Worm (Caenorhabditis elegans) whole organism, late embryonic: ENCODE measurements around the gene kcnl-3.

Experiments used
- C08G9.2 ChIP-seq: sonication (generic microtip); optimal IDR thresholded peaks from 2 replicates; lab custom pipeline; 2016; ENCODE audit warnings: mild to moderate bottlenecking, missing genetic modification characterization, moderate library complexity, missing compliant biosample characterization
- C38D4.7 ChIP-seq: fragments of 200-800 bp; sonication (Bioruptor generic); optimal IDR thresholded peaks from 2 replicates; lab custom pipeline; 2018; ENCODE audit warnings: mild to moderate bottlenecking, missing genetic modification characterization, moderate library complexity, missing compliant biosample characterization
- F13H6.1 ChIP-seq: sonication (generic microtip); optimal IDR thresholded peaks from 2 replicates; lab custom pipeline; 2016; ENCODE audit warnings: missing genetic modification characterization, missing compliant biosample characterization
- K02D7.2 ChIP-seq: sonication (generic microtip); optimal IDR thresholded peaks from 2 replicates; lab custom pipeline; 2017; ENCODE audit warnings: mild to moderate bottlenecking, missing genetic modification characterization, missing compliant biosample characterization
- K09A11.1 ChIP-seq: sonication (generic microtip); optimal IDR thresholded peaks from 2 replicates; lab custom pipeline; 2017; ENCODE audit warnings: antibody characterized with exemption, mild to moderate bottlenecking, missing genetic modification characterization, missing compliant biosample characterization; ENCODE audit not compliant: insufficient read depth
- Y22D7AL.16 ChIP-seq: sonication (generic microtip); optimal IDR thresholded peaks from 2 replicates; lab custom pipeline; 2016; ENCODE audit warnings: missing genetic modification characterization, missing compliant biosample characterization
- ahr-1 ChIP-seq: sonication (generic microtip); optimal IDR thresholded peaks from 2 replicates; lab custom pipeline; 2016; ENCODE audit warnings: missing genetic modification characterization, missing compliant biosample characterization
- ama-1 ChIP-seq: fragments of 150-350 bp; optimal IDR thresholded peaks from 2 replicates; lab custom pipeline; 2014
- ceh-14 ChIP-seq: sonication (generic microtip); optimal IDR thresholded peaks from 2 replicates; lab custom pipeline; 2016; ENCODE audit warnings: missing genotype, missing genetic modification characterization, missing compliant biosample characterization
- ceh-19 ChIP-seq: fragments of 200-800 bp; sonication (Bioruptor generic); optimal IDR thresholded peaks from 2 replicates; lab custom pipeline; 2018; ENCODE audit warnings: mild to moderate bottlenecking, missing genetic modification characterization, missing compliant biosample characterization
- ceh-2 ChIP-seq: sonication (generic microtip); optimal IDR thresholded peaks from 2 replicates; lab custom pipeline; 2016; ENCODE audit warnings: missing genotype, missing genetic modification characterization, missing compliant biosample characterization
- ceh-24 ChIP-seq: sonication (generic microtip); optimal IDR thresholded peaks from 2 replicates; lab custom pipeline; 2016; ENCODE audit warnings: mild to moderate bottlenecking, missing genetic modification characterization, missing compliant biosample characterization
- ceh-30 ChIP-seq: fragments of 150-350 bp; optimal IDR thresholded peaks from 2 replicates; lab custom pipeline; 2014; ENCODE audit warnings: missing biosample characterization, missing genetic modification characterization
- ceh-31 ChIP-seq: sonication (generic microtip); optimal IDR thresholded peaks from 2 replicates; lab custom pipeline; 2016; ENCODE audit warnings: missing genetic modification characterization, missing compliant biosample characterization
- ceh-45 ChIP-seq: fragments of 200-800 bp; sonication (Bioruptor generic); IDR thresholded peaks from 2 replicates; pipeline ENCODE4 v1.3.6; 2022; ENCODE audit warnings: missing genetic modification reagents, missing genetic modification characterization, missing compliant biosample characterization
- ceh-48 ChIP-seq: sonication (generic microtip); optimal IDR thresholded peaks from 2 replicates; lab custom pipeline; 2016; ENCODE audit warnings: missing genetic modification characterization, inconsistent platforms, missing compliant biosample characterization
- ceh-6 ChIP-seq: fragments of 200-800 bp; sonication (Bioruptor generic); optimal IDR thresholded peaks from 2 replicates; lab custom pipeline; 2018; ENCODE audit warnings: mild to moderate bottlenecking, missing genetic modification characterization, missing compliant biosample characterization
- che-1 ChIP-seq: sonication (generic microtip); optimal IDR thresholded peaks from 2 replicates; lab custom pipeline; 2016; ENCODE audit warnings: mild to moderate bottlenecking, missing genetic modification characterization, missing compliant biosample characterization
- dmd-4 ChIP-seq: sonication (generic microtip); optimal IDR thresholded peaks from 2 replicates; lab custom pipeline; 2016; ENCODE audit warnings: borderline replicate concordance, missing genetic modification characterization, missing compliant biosample characterization
- dve-1 ChIP-seq: sonication (generic microtip); optimal IDR thresholded peaks from 2 replicates; lab custom pipeline; 2017; ENCODE audit warnings: antibody characterized with exemption, mild to moderate bottlenecking, missing genetic modification characterization, missing compliant biosample characterization
- elt-2 ChIP-seq: sonication (generic microtip); optimal IDR thresholded peaks from 2 replicates; lab custom pipeline; 2016; ENCODE audit warnings: missing genetic modification reagents, missing genetic modification characterization, missing compliant biosample characterization
- elt-4 ChIP-seq: sonication (generic microtip); optimal IDR thresholded peaks from 2 replicates; lab custom pipeline; 2016; ENCODE audit warnings: missing genetic modification characterization, missing compliant biosample characterization
- ets-4 ChIP-seq: sonication (generic microtip); optimal IDR thresholded peaks from 2 replicates; lab custom pipeline; 2016; ENCODE audit warnings: missing genetic modification characterization, missing compliant biosample characterization
- eyg-1 ChIP-seq: sonication (generic microtip); optimal IDR thresholded peaks from 2 replicates; lab custom pipeline; 2016; ENCODE audit warnings: missing genotype, missing genetic modification characterization, missing compliant biosample characterization
- fkh-10 ChIP-seq: fragments of 150-350 bp; optimal IDR thresholded peaks from 2 replicates; lab custom pipeline; 2014; ENCODE audit warnings: missing biosample characterization, missing genetic modification reagents, missing genetic modification characterization
- fkh-6 ChIP-seq: sonication (generic microtip); optimal IDR thresholded peaks from 2 replicates; lab custom pipeline; 2016; ENCODE audit warnings: missing genetic modification characterization, missing compliant biosample characterization
- hlh-13 ChIP-seq: fragments of 200-800 bp; sonication (Bioruptor generic); optimal IDR thresholded peaks from 2 replicates; lab custom pipeline; 2018; ENCODE audit warnings: mild to moderate bottlenecking, missing genetic modification characterization, missing compliant biosample characterization
- hlh-15 ChIP-seq: sonication (generic microtip); optimal IDR thresholded peaks from 2 replicates; lab custom pipeline; 2016; ENCODE audit warnings: missing genetic modification characterization, missing compliant biosample characterization
- hlh-30 ChIP-seq: sonication (generic microtip); optimal IDR thresholded peaks from 2 replicates; lab custom pipeline; 2017; ENCODE audit warnings: antibody characterized with exemption, missing genetic modification characterization, missing compliant biosample characterization; ENCODE audit not compliant: insufficient read depth
- hlh-8 ChIP-seq: sonication (generic microtip); optimal IDR thresholded peaks from 2 replicates; lab custom pipeline; 2016; ENCODE audit warnings: missing genotype, missing genetic modification characterization, missing compliant biosample characterization
- lim-6 ChIP-seq: sonication (generic microtip); optimal IDR thresholded peaks from 2 replicates; lab custom pipeline; 2016; ENCODE audit warnings: missing genetic modification characterization, missing compliant biosample characterization
- lin-11 ChIP-seq: fragments of 200-800 bp; sonication (Bioruptor generic); optimal IDR thresholded peaks from 2 replicates; lab custom pipeline; 2018; ENCODE audit warnings: mild to moderate bottlenecking, missing genetic modification characterization, missing compliant biosample characterization
- madf-2 ChIP-seq: sonication (generic microtip); optimal IDR thresholded peaks from 2 replicates; lab custom pipeline; 2017; ENCODE audit warnings: missing genetic modification characterization, missing compliant biosample characterization
- mec-3 ChIP-seq: sonication (generic microtip); optimal IDR thresholded peaks from 2 replicates; lab custom pipeline; 2016; ENCODE audit warnings: borderline replicate concordance, missing genetic modification characterization, missing compliant biosample characterization
- odd-2 ChIP-seq: sonication (generic microtip); optimal IDR thresholded peaks from 2 replicates; lab custom pipeline; 2017; ENCODE audit warnings: antibody characterized with exemption, mild to moderate bottlenecking, missing genetic modification characterization, missing compliant biosample characterization
- pag-3 ChIP-seq: sonication (generic microtip); optimal IDR thresholded peaks from 2 replicates; lab custom pipeline; 2016; ENCODE audit warnings: missing compliant biosample characterization, missing genetic modification characterization, borderline replicate concordance
- pat-9 ChIP-seq: fragments of 200-800 bp; sonication (Bioruptor generic); optimal IDR thresholded peaks from 2 replicates; lab custom pipeline; 2018; ENCODE audit warnings: mild to moderate bottlenecking, missing genetic modification characterization, moderate library complexity, missing compliant biosample characterization
- pax-1 ChIP-seq: fragments of 150-350 bp; optimal IDR thresholded peaks from 2 replicates; lab custom pipeline; 2014; ENCODE audit warnings: missing biosample characterization, missing genetic modification characterization
- pha-2 ChIP-seq: sonication (generic microtip); optimal IDR thresholded peaks from 2 replicates; lab custom pipeline; 2017; ENCODE audit warnings: mild to moderate bottlenecking, missing genetic modification characterization, missing compliant biosample characterization
- pha-4 ChIP-seq: fragments of 150-350 bp; optimal IDR thresholded peaks from 2 replicates; lab custom pipeline; 2018; ENCODE audit warnings: missing biosample characterization, missing genetic modification reagents, missing genetic modification characterization
- pqm-1 ChIP-seq: sonication (generic microtip); optimal IDR thresholded peaks from 2 replicates; lab custom pipeline; 2016; ENCODE audit warnings: missing genetic modification characterization, missing compliant biosample characterization
- pros-1 ChIP-seq: fragments of 150-350 bp; optimal IDR thresholded peaks from 2 replicates; lab custom pipeline; 2014; ENCODE audit warnings: missing biosample characterization, missing genetic modification reagents, missing genetic modification characterization
- ref-2 ChIP-seq: sonication (generic microtip); optimal IDR thresholded peaks from 2 replicates; lab custom pipeline; 2016; ENCODE audit warnings: missing genetic modification characterization, missing compliant biosample characterization
- rnt-1 ChIP-seq: sonication (generic microtip); optimal IDR thresholded peaks from 2 replicates; lab custom pipeline; 2016; ENCODE audit warnings: missing genetic modification characterization, missing compliant biosample characterization
- sox-4 ChIP-seq: sonication (generic microtip); optimal IDR thresholded peaks from 2 replicates; lab custom pipeline; 2017; ENCODE audit warnings: mild to moderate bottlenecking, missing genetic modification characterization, inconsistent platforms, missing compliant biosample characterization
- tbx-2 ChIP-seq: sonication (generic microtip); optimal IDR thresholded peaks from 2 replicates; lab custom pipeline; 2016; ENCODE audit warnings: missing genetic modification characterization, missing compliant biosample characterization
- tbx-7 ChIP-seq: sonication (generic microtip); optimal IDR thresholded peaks from 2 replicates; lab custom pipeline; 2016; ENCODE audit warnings: missing genotype, missing genetic modification characterization, missing compliant biosample characterization
- unc-3 ChIP-seq, 2 experiments: fragments of 200-800 bp in 1 of 2; sonication (Bioruptor generic) in 1 of 2; sonication (generic microtip) in 1 of 2; conservative IDR thresholded peaks in 1 of 2; optimal IDR thresholded peaks in 1 of 2; 2 replicates each; pipeline versions ENCODE4 v1.3.6 to Lab custom; 2016 to 2022; ENCODE audit warnings: missing compliant biosample characterization in 2 of 2, missing genetic modification characterization in 2 of 2, missing genetic modification reagents in 1 of 2
- unc-42 ChIP-seq: sonication (generic microtip); optimal IDR thresholded peaks from 2 replicates; lab custom pipeline; 2016; ENCODE audit warnings: missing genotype, missing genetic modification characterization, missing compliant biosample characterization
- unc-55 ChIP-seq: sonication (generic microtip); optimal IDR thresholded peaks from 2 replicates; lab custom pipeline; 2017; ENCODE audit warnings: missing biosample characterization, missing genetic modification reagents, missing genetic modification characterization
- unc-86 ChIP-seq: sonication (generic microtip); optimal IDR thresholded peaks from 2 replicates; lab custom pipeline; 2016; ENCODE audit warnings: missing genetic modification characterization, missing compliant biosample characterization
- zip-5 ChIP-seq: sonication (generic microtip); optimal IDR thresholded peaks from 2 replicates; lab custom pipeline; 2016; ENCODE audit warnings: missing genetic modification characterization, missing compliant biosample characterization
- ztf-16 ChIP-seq: sonication (generic microtip); optimal IDR thresholded peaks from 2 replicates; lab custom pipeline; 2017; ENCODE audit warnings: missing genetic modification characterization, missing compliant biosample characterization

Gene kcnl-3

DNA sequence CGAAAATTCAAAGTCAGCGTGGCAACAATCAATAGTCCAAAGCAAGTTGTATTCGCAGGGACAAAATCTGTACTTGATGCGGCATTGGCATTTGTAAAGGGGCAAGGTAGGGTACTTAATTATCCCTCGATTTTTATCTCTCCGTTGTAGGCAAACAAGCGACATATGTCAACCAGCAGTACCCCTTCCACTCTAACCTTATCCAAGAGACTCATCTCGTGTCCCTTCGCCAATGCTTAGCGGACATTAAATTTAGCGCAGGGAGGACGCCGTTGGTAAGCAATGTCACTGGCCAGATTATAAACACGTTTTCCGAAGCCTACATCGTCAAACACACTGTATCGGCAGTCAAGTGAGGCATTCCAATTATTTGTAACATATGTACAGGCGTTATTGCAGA is 42.7 kb downstream of the kcnl-3 start:
- TF ChIP-seq pag-3 (tag; lab: Kevin White, UChicago) (no peak), ceh-19 (GFP tag; lab: Kevin White, UChicago) (peak; percentile 57), ceh-30 (tag; lab: Kevin White, UChicago) (peak; percentile 79), ceh-31 (peak; percentile 97), pha-4 (tag; lab: Kevin White, UChicago) (no peak), ceh-45 (peak; percentile 40; the same call in 1 of the 2 replicates), mec-3 (tag; lab: Kevin White, UChicago) (no peak), C38D4.7 (GFP tag; lab: Kevin White, UChicago) (peak; percentile 16), pros-1 (peak; percentile 97), madf-2 (tag; lab: Kevin White, UChicago) (peak; percentile 83), pha-2 (tag; lab: Kevin White, UChicago) (no peak), hlh-8 (tag; lab: Kevin White, UChicago) (peak; percentile 88), elt-2 (tag; lab: Kevin White, UChicago) (no peak), ceh-14 (peak; percentile 88), lim-6 (tag; lab: Kevin White, UChicago) (no peak), sox-4 (tag; lab: Kevin White, UChicago) (peak; percentile 60), C08G9.2 (tag; lab: Kevin White, UChicago) (peak; percentile 79), hlh-13 (peak; percentile 9), rnt-1 (tag; lab: Kevin White, UChicago) (peak; percentile 95), ceh-48 (tag; lab: Kevin White, UChicago) (peak; percentile 28), zip-5 (tag; lab: Kevin White, UChicago) (peak; percentile 46), eyg-1 (tag; lab: Kevin White, UChicago) (peak; percentile 80), pqm-1 (tag; lab: Kevin White, UChicago) (peak; percentile 89), tbx-7 (tag; lab: Kevin White, UChicago) (peak; percentile 57), unc-42 (peak; percentile 94), tbx-2 (tag; lab: Kevin White, UChicago) (peak; percentile 94), ceh-2 (tag; lab: Kevin White, UChicago) (peak; percentile 73), Y22D7AL.16 (tag; lab: Kevin White, UChicago) (peak; percentile 2), ahr-1 (peak; percentile 12), ceh-6 (peak; percentile 77), ceh-24 (tag; lab: Kevin White, UChicago) (no peak), lin-11 (no peak), pax-1 (tag; lab: Kevin White, UChicago) (no peak), hlh-15 (tag; lab: Kevin White, UChicago) (peak; percentile 39), unc-86 (no peak), K09A11.1 (tag; lab: Kevin White, UChicago) (peak; percentile 67), K02D7.2 (tag; lab: Kevin White, UChicago) (no peak), ztf-16 (tag; lab: Kevin White, UChicago) (peak; percentile 81), unc-55 (GFP tag; lab: Kevin White, UChicago) (peak; percentile 42), dmd-4 (tag; lab: Kevin White, UChicago) (peak; percentile 67), ref-2 (tag; lab: Kevin White, UChicago) (peak; percentile 97), elt-4 (tag; lab: Kevin White, UChicago) (no peak), che-1 (tag; lab: Kevin White, UChicago) (peak; percentile 42), pat-9 (tag; lab: Kevin White, UChicago) (peak; percentile 65), ama-1 (no peak), F13H6.1 (tag; lab: Kevin White, UChicago) (peak; percentile 70), odd-2 (tag; lab: Kevin White, UChicago) (peak; percentile 28), unc-3 (GFP tag; conservative IDR thresholded peaks at IDR 0.05; lab: Robert Waterston, UW) (no peak; the same call in 1 of the 2 replicates), unc-3 (tag; optimal IDR thresholded peaks at IDR 0.05; lab: Kevin White, UChicago) (peak; percentile 46), ets-4 (tag; lab: Kevin White, UChicago) (no peak), dve-1 (peak; percentile 97), fkh-10 (GFP tag; lab: Kevin White, UChicago) (peak; percentile 93), fkh-6 (tag; lab: Kevin White, UChicago) (peak; percentile 54), hlh-30 (tag; lab: Kevin White, UChicago) (peak; percentile 85)
